Fruit fly (Drosophila melanogaster) whole organism, embryonic: Measurements from ENCODE around the gene CG1909.

Source experiments
- Ada2b ChIP-seq: fragments of 200-800 bp; sonication (Bioruptor generic); IDR thresholded peaks from 2 replicates; pipeline ENCODE4 v1.3.6; 2022; ENCODE audit warnings: missing biosample characterization, missing genetic modification characterization
- BEAF-32 ChIP-seq: fragments of 200-800 bp; sonication (Bioruptor generic); optimal IDR thresholded peaks from 3 replicates; lab custom pipeline; 2017; ENCODE audit warnings: missing biosample characterization, missing genetic modification characterization, mild to moderate bottlenecking, moderate library complexity, missing genetic modification reagents
- BtbVII ChIP-seq: fragments of 200-800 bp; sonication (Bioruptor generic); optimal IDR thresholded peaks from 3 replicates; lab custom pipeline; 2017; ENCODE audit warnings: missing biosample characterization, mild to moderate bottlenecking, missing genetic modification characterization
- CG11723 ChIP-seq: fragments of 200-800 bp; sonication (Bioruptor generic); optimal IDR thresholded peaks from 2 replicates; lab custom pipeline; 2017; ENCODE audit warnings: missing biosample characterization, mild to moderate bottlenecking, missing genetic modification characterization
- CG12659 ChIP-seq: fragments of 200-800 bp; sonication (Bioruptor generic); optimal IDR thresholded peaks from 3 replicates; lab custom pipeline; 2017; ENCODE audit warnings: mild to moderate bottlenecking, missing biosample characterization, missing genetic modification reagents, missing genetic modification characterization
- CG1603 ChIP-seq: fragments of 200-800 bp; sonication (Bioruptor generic); optimal IDR thresholded peaks from 2 replicates; lab custom pipeline; 2019; ENCODE audit warnings: missing biosample characterization, mild to moderate bottlenecking, missing genetic modification characterization, moderate library complexity
- CG16813 ChIP-seq: fragments of 200-800 bp; sonication (Bioruptor generic); IDR thresholded peaks from 3 replicates; pipeline ENCODE4 v1.3.6; 2022; ENCODE audit warnings: missing biosample characterization, missing genetic modification characterization; ENCODE audit not compliant: partially characterized antibody
- CG17361 ChIP-seq: fragments of 200-800 bp; sonication (Bioruptor generic); IDR thresholded peaks from 3 replicates; pipeline ENCODE4 v1.3.6; 2022; ENCODE audit warnings: missing biosample characterization, missing genetic modification characterization
- CG17385 ChIP-seq: fragments of 200-800 bp; sonication (Bioruptor generic); optimal IDR thresholded peaks from 3 replicates; lab custom pipeline; 2018; ENCODE audit warnings: missing biosample characterization, mild to moderate bottlenecking, missing genetic modification characterization
- CG17829 ChIP-seq: fragments of 200-800 bp; optimal IDR thresholded peaks from 2 replicates; lab custom pipeline; 2019; ENCODE audit warnings: missing biosample characterization, mild to moderate bottlenecking, missing genetic modification characterization, moderate library complexity
- CG30020 ChIP-seq: fragments of 200-800 bp; optimal IDR thresholded peaks from 2 replicates; lab custom pipeline; 2019; ENCODE audit warnings: missing biosample characterization, mild to moderate bottlenecking, missing genetic modification characterization, moderate library complexity
- CG3726 ChIP-seq: fragments of 200-800 bp; sonication (Bioruptor generic); IDR thresholded peaks from 3 replicates; pipeline ENCODE4, ENCODE4 v1.3.6; 2022; ENCODE audit warnings: missing biosample characterization, missing genetic modification characterization
- CG4617 ChIP-seq: fragments of 200-800 bp; sonication (Bioruptor generic); optimal IDR thresholded peaks from 3 replicates; lab custom pipeline; 2016; ENCODE audit warnings: missing biosample characterization, missing genetic modification characterization, borderline replicate concordance
- CG7357 ChIP-seq: fragments of 200-800 bp; sonication (Bioruptor generic); IDR thresholded peaks from 3 replicates; pipeline ENCODE4 v1.3.6; 2022; ENCODE audit warnings: missing biosample characterization, missing genetic modification characterization
- CG8290 ChIP-seq, 3 experiments: fragments of 200-800 bp; sonication (Bioruptor generic); optimal IDR thresholded peaks; 2 replicates each; lab custom pipeline; 2016 to 2019; ENCODE audit warnings: missing biosample characterization in 3 of 3, missing genetic modification characterization in 3 of 3, mild to moderate bottlenecking in 2 of 3, moderate library complexity in 1 of 3
- CG8388 ChIP-seq: fragments of 200-800 bp; sonication (Bioruptor generic); optimal IDR thresholded peaks from 2 replicates; lab custom pipeline; 2019; ENCODE audit warnings: missing biosample characterization, mild to moderate bottlenecking, missing genetic modification characterization, moderate library complexity
- CG9817 ChIP-seq: fragments of 200-800 bp; sonication (Bioruptor generic); optimal IDR thresholded peaks from 2 replicates; lab custom pipeline; 2018; ENCODE audit warnings: missing biosample characterization, mild to moderate bottlenecking, missing genetic modification characterization, moderate library complexity
- D19A ChIP-seq: fragments of 200-800 bp; optimal IDR thresholded peaks from 3 replicates; lab custom pipeline; 2019; ENCODE audit warnings: missing biosample characterization, mild to moderate bottlenecking, missing genetic modification characterization, moderate library complexity
- Eip74EF ChIP-seq, 2 experiments: fragments of 200-800 bp in 1 of 2; fragments of >200 bp in 1 of 2; sonication (Bioruptor generic) in 1 of 2; optimal IDR thresholded peaks; 2 replicates each; lab custom pipeline; 2017 to 2019; ENCODE audit warnings: missing biosample characterization in 2 of 2, missing genetic modification characterization in 2 of 2, mild to moderate bottlenecking in 1 of 2, moderate library complexity in 1 of 2
- H2.0 ChIP-seq: fragments of 200-800 bp; sonication (Bioruptor generic); IDR thresholded peaks from 2 replicates; pipeline ENCODE4 v1.3.6; 2022; ENCODE audit warnings: missing biosample characterization, missing genetic modification characterization
- Hey ChIP-seq: fragments of 200-800 bp; sonication (Bioruptor generic); optimal IDR thresholded peaks from 3 replicates; lab custom pipeline; 2018; ENCODE audit warnings: missing biosample characterization, mild to moderate bottlenecking, missing genetic modification characterization
- Hr78 ChIP-seq, 2 experiments: fragments of 200-800 bp in 1 of 2; fragments of >200 bp in 1 of 2; sonication (Bioruptor generic) in 1 of 2; optimal IDR thresholded peaks; 2 replicates each; lab custom pipeline; 2017 to 2019; ENCODE audit warnings: missing biosample characterization in 2 of 2, missing genetic modification characterization in 2 of 2, mild to moderate bottlenecking in 1 of 2, moderate library complexity in 1 of 2
- Lhr ChIP-seq: fragments of 200-800 bp; sonication (Bioruptor generic); optimal IDR thresholded peaks from 3 replicates; lab custom pipeline; 2017; ENCODE audit warnings: mild to moderate bottlenecking, missing biosample characterization, missing genetic modification reagents, missing genetic modification characterization
- MESR4 ChIP-seq: fragments of 200-800 bp; sonication (Bioruptor generic); optimal IDR thresholded peaks from 2 replicates; lab custom pipeline; 2018; ENCODE audit warnings: missing biosample characterization, mild to moderate bottlenecking, missing genetic modification characterization, moderate library complexity
- Pdp1 ChIP-seq, 2 experiments: fragments of 200-800 bp; sonication (Bioruptor generic); optimal IDR thresholded peaks; 3 replicates each; lab custom pipeline; 2016; ENCODE audit warnings: missing biosample characterization in 2 of 2, missing genetic modification characterization in 2 of 2, mild to moderate bottlenecking in 1 of 2, moderate library complexity in 1 of 2
- YL-1 ChIP-seq: fragments of 200-800 bp; sonication (Bioruptor generic); optimal IDR thresholded peaks from 3 replicates; lab custom pipeline; 2017; ENCODE audit warnings: missing biosample characterization, mild to moderate bottlenecking, missing genetic modification characterization
- az2 ChIP-seq: fragments of 200-800 bp; sonication (Bioruptor generic); optimal IDR thresholded peaks from 3 replicates; lab custom pipeline; 2016; ENCODE audit warnings: missing biosample characterization, missing genetic modification characterization
- gem ChIP-seq: fragments of 200-800 bp; sonication (Bioruptor generic); optimal IDR thresholded peaks from 2 replicates; lab custom pipeline; 2019; ENCODE audit warnings: missing biosample characterization, mild to moderate bottlenecking, missing genetic modification characterization, moderate library complexity
- ind ChIP-seq: fragments of 200-800 bp; sonication (Bioruptor generic); optimal IDR thresholded peaks from 3 replicates; lab custom pipeline; 2016; ENCODE audit warnings: missing biosample characterization, missing genetic modification characterization
- inv ChIP-seq: fragments of 200-800 bp; sonication (Bioruptor generic); IDR thresholded peaks from 2 replicates; pipeline ENCODE4 v1.3.6; 2022; ENCODE audit warnings: missing biosample characterization, missing genetic modification characterization; ENCODE audit not compliant: partially characterized antibody
- pzg ChIP-seq: fragments of 200-800 bp; sonication (Bioruptor generic); optimal IDR thresholded peaks from 3 replicates; lab custom pipeline; 2018; ENCODE audit warnings: missing biosample characterization, mild to moderate bottlenecking, missing genetic modification characterization, moderate library complexity
- row ChIP-seq: fragments of 200-800 bp; sonication (Bioruptor generic); IDR thresholded peaks from 3 replicates; pipeline ENCODE4 v1.3.6; 2022; ENCODE audit warnings: missing biosample characterization, missing genetic modification characterization
- sens ChIP-seq: fragments of 200-800 bp; sonication (Bioruptor generic); peaks from one replicate; lab custom pipeline; 2016; ENCODE audit warnings: missing biosample characterization, missing genetic modification characterization
- tin ChIP-seq: fragments of 200-800 bp; sonication (Bioruptor generic); optimal IDR thresholded peaks from 3 replicates; lab custom pipeline; 2016; ENCODE audit warnings: missing biosample characterization, missing genetic modification characterization
- zen ChIP-seq: fragments of 200-800 bp; sonication (Bioruptor generic); optimal IDR thresholded peaks from 3 replicates; lab custom pipeline; 2018; ENCODE audit warnings: missing biosample characterization, mild to moderate bottlenecking, missing genetic modification characterization, moderate library complexity

The CG1909 gene

DNA sequence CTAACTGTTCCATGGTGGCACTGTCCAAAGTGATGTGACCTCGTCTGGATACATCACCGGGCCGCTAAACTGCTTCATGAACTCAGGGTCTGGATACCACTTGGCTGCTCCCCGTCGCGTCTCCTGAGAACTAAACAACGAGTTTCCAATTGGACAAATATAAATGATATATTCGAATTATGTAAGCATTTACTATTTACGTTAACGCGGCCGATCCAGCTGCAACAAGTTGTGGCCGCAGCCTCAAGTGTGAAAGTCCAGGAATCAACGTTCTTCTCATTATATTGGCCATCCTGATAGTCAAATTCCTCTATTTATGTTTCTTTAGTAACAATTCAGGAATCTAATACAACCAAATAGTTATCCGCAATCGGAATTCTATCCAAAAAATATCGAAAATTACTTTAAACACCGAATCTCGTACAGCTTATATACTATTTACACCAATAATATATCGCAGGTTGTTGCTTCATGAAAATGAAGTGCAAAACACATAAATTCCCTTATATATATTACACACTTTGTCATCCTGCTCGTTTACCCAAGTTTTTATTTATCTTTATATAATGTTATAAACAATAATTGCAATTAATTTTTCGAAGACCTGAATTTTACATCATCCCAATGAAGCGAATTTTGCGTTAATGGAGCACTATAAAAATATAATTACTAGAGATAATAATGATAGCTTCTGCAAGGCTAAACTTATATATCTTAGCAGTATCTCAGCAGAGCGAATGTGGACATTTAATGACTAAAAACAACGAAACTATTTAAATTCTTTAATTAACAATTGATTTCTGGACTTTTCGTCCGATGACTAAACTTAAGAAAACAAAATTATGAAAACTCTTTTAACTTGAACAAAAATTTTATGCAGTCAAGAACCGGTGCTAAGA, 12.3 kb upstream of the CG1909 start (continued):
- TF ChIP-seq Hr78 (GFP tag; optimal IDR thresholded peaks at IDR 0.05; lab: Kevin White, UChicago) (peak in 1 of 2 experiments; percentile 42), CG1603 (peak; percentile 94), CG17829 (tag; lab: Kevin White, UChicago) (no peak), pzg (GFP tag; lab: Kevin White, UChicago) (peak; percentile 45), MESR4 (GFP tag; lab: Kevin White, UChicago) (peak; percentile 88), zen (peak; percentile 40), CG11723 (GFP tag; lab: Kevin White, UChicago) (peak; percentile 72), Ada2b (no peak), CG9817 (tag; lab: Kevin White, UChicago) (no peak), row (peak; percentile 80; the same call in 2 of the 3 replicates), inv (GFP tag; lab: Robert Waterston, UW) (no peak), CG17361 (GFP tag; lab: Robert Waterston, UW) (peak; percentile 63; the same call in 2 of the 3 replicates), CG16813 (GFP tag; lab: Robert Waterston, UW) (no peak), tin (GFP tag; lab: Kevin White, UChicago) (no peak), H2.0 (no peak), Eip74EF (GFP tag; optimal IDR thresholded peaks at IDR 0.05; lab: Kevin White, UChicago) (peak in 1 of 2 experiments; percentile 77), Lhr (GFP tag; lab: Kevin White, UChicago) (peak; percentile 25), YL-1 (GFP tag; lab: Kevin White, UChicago) (peak; percentile 37), az2 (GFP tag; lab: Kevin White, UChicago) (no peak), BtbVII (no peak), ind (GFP tag; lab: Kevin White, UChicago) (peak; percentile 1), D19A (tag; lab: Kevin White, UChicago) (peak; percentile 5), gem (tag; lab: Kevin White, UChicago) (peak; percentile 31), Hey (no peak), CG17385 (GFP tag; lab: Kevin White, UChicago) (no peak), CG12659 (peak; percentile 13), CG8388 (no peak), CG30020 (tag; lab: Kevin White, UChicago) (peak; percentile 98), sens (peak; percentile 69), CG3726 (GFP tag; lab: Robert Waterston, UW) (no peak), BEAF-32 (GFP tag; lab: Kevin White, UChicago) (peak; percentile 63), Pdp1 (GFP tag; optimal IDR thresholded peaks at IDR 0.05; lab: Kevin White, UChicago) (peak in 1 of 2 experiments; percentile 95), CG4617 (GFP tag; lab: Kevin White, UChicago) (peak; percentile 46), CG8290 (GFP tag; optimal IDR thresholded peaks at IDR 0.05; lab: Kevin White, UChicago) (no peak), CG8290 (tag; optimal IDR thresholded peaks at IDR 0.05; lab: Kevin White, UChicago) (peak in 1 of 2 experiments; percentile 26), CG7357 (GFP tag; lab: Robert Waterston, UW) (peak; percentile 97)
- TF ChIP-seq, all 482 proteins: peak for 39
